Fruit fly (Drosophila melanogaster): Measurements from ENCODE around the gene Iml1.
A peak's percentile ranks its signal among the peaks of the same experiment; 100 is the strongest.

Iml1 gene

dm6 chr3L:1546349-1547116 lies 12.7 kb upstream of the Iml1 start:
- TF ChIP-seq CG12605 (GFP tag; IDR thresholded peaks at IDR 0.05) (peak; percentile 50; the same call in 1 of the 2 replicates), CG14655 (GFP tag; optimal IDR thresholded peaks at IDR 0.05) (no peak), CG10348 (GFP tag; IDR thresholded peaks at IDR 0.05) (no peak), rn (GFP tag; IDR thresholded peaks at IDR 0.05) (no peak), Ets98B (GFP tag; IDR thresholded peaks at IDR 0.05) (peak; percentile 44; the same call in 1 of the 2 replicates), D1 (tag; optimal IDR thresholded peaks at IDR 0.05) (no peak), CG9948 (tag; optimal IDR thresholded peaks at IDR 0.05) (no peak), EcR (GFP tag; optimal IDR thresholded peaks at IDR 0.05) (peak; percentile 24), Snoo (tag; optimal IDR thresholded peaks at IDR 0.05) (peak; percentile 39), CG13204 (GFP tag; optimal IDR thresholded peaks at IDR 0.05) (no peak), CG15710 (tag; optimal IDR thresholded peaks at IDR 0.05) (no peak), gl (tag; optimal IDR thresholded peaks at IDR 0.05) (peak; percentile 8), CG4496 (GFP tag; IDR thresholded peaks at IDR 0.05) (peak; percentile 19; the same call in 1 of the 3 replicates), CG17806 (tag; optimal IDR thresholded peaks at IDR 0.05) (no peak), CG8159 (tag; optimal IDR thresholded peaks at IDR 0.05) (no peak), Pif1A (GFP tag; optimal IDR thresholded peaks at IDR 0.05) (peak; percentile 13), CG32121 (GFP tag; IDR thresholded peaks at IDR 0.05) (peak; percentile 53), CG8301 (tag; optimal IDR thresholded peaks at IDR 0.05) (no peak), CG34367 (tag; optimal IDR thresholded peaks at IDR 0.05) (no peak), Pif1B (GFP tag; optimal IDR thresholded peaks at IDR 0.05) (no peak)

- TF ChIP-seq Pif1B (GFP tag; optimal IDR thresholded peaks at IDR 0.05) = peak; percentile 30
- peak; percentile 30 for TF ChIP-seq EcR (GFP tag; optimal IDR thresholded peaks at IDR 0.05)
- TF ChIP-seq CG12605 (GFP tag; IDR thresholded peaks at IDR 0.05) = 0 out of 2 replicates have a peak, but pooled peaks have one; percentile 9
- no peak for TF ChIP-seq CG9948 (tag; optimal IDR thresholded peaks at IDR 0.05)
- no peak for TF ChIP-seq CG15710 (tag; optimal IDR thresholded peaks at IDR 0.05)
Observed at dm6 chr3L:1545693-1546329, 12.0 kb upstream of the Iml1 start, which contains the start of the genes CG32313 and Pcyt1. TSS of gene CG32313 (minus strand) at chr3L:1545743. TSS of gene Pcyt1 (plus strand) at chr3L:1546092.

- TF ChIP-seq CG10348 (GFP tag; IDR thresholded peaks at IDR 0.05) = no peak
- TF ChIP-seq CG13204 (GFP tag; optimal IDR thresholded peaks at IDR 0.05) = no peak
- peak; percentile 1 for TF ChIP-seq EcR (GFP tag; optimal IDR thresholded peaks at IDR 0.05)
- peak; percentile 46 for TF ChIP-seq CG8159 (tag; optimal IDR thresholded peaks at IDR 0.05)
Observed at dm6 chr3L:1538314-1538854, 4.5 kb upstream of the Iml1 start.

- no peak for TF ChIP-seq CG10348 (GFP tag; IDR thresholded peaks at IDR 0.05)
- no peak for TF ChIP-seq CG17806 (tag; optimal IDR thresholded peaks at IDR 0.05)
Observed at dm6 chr3L:1537353-1537752, 3.5 kb upstream of the Iml1 start.

- TF ChIP-seq CG13204 (GFP tag; optimal IDR thresholded peaks at IDR 0.05) (no peak), D1 (tag; optimal IDR thresholded peaks at IDR 0.05) (no peak), CG9948 (tag; optimal IDR thresholded peaks at IDR 0.05) (peak; percentile 16), CG14655 (GFP tag; optimal IDR thresholded peaks at IDR 0.05) (no peak), CG17806 (tag; optimal IDR thresholded peaks at IDR 0.05) (peak; percentile 36), CG12605 (GFP tag; IDR thresholded peaks at IDR 0.05) (0 out of 2 replicates have a peak, but pooled peaks have one; percentile 18), CG32121 (GFP tag; IDR thresholded peaks at IDR 0.05) (peak; percentile 43; the same call in 1 of the 2 replicates), Snoo (tag; optimal IDR thresholded peaks at IDR 0.05) (peak; percentile 65), gl (tag; optimal IDR thresholded peaks at IDR 0.05) (no peak), CG8159 (tag; optimal IDR thresholded peaks at IDR 0.05) (peak; percentile 53), CG8301 (tag; optimal IDR thresholded peaks at IDR 0.05) (peak; percentile 26), Pif1B (GFP tag; optimal IDR thresholded peaks at IDR 0.05) (no peak), fd96Ca (GFP tag; IDR thresholded peaks at IDR 0.05) (0 out of 3 replicates have a peak, but pooled peaks have one; percentile 13), CG4496 (GFP tag; IDR thresholded peaks at IDR 0.05) (peak; percentile 76), CG15710 (tag; optimal IDR thresholded peaks at IDR 0.05) (peak; percentile 24), Pif1A (GFP tag; optimal IDR thresholded peaks at IDR 0.05) (no peak), EcR (GFP tag; optimal IDR thresholded peaks at IDR 0.05) (peak; percentile 57), CG34367 (tag; optimal IDR thresholded peaks at IDR 0.05) (peak; percentile 25), Ets98B (GFP tag; IDR thresholded peaks at IDR 0.05) (peak; percentile 63), rn (GFP tag; IDR thresholded peaks at IDR 0.05) (no peak), CG10348 (GFP tag; IDR thresholded peaks at IDR 0.05) (no peak)
Observed at dm6 chr3L:1536487-1537337, 2.9 kb upstream of the Iml1 start, which contains the start of the genes CG12091 and pns. TSS of gene CG12091 (minus strand) at chr3L:1536835. TSS of gene pns (plus strand) at chr3L:1537137.
